Worm (Caenorhabditis elegans): ENCODE measurements around the gene F22E5.6.

The F22E5.6 gene

DNA sequence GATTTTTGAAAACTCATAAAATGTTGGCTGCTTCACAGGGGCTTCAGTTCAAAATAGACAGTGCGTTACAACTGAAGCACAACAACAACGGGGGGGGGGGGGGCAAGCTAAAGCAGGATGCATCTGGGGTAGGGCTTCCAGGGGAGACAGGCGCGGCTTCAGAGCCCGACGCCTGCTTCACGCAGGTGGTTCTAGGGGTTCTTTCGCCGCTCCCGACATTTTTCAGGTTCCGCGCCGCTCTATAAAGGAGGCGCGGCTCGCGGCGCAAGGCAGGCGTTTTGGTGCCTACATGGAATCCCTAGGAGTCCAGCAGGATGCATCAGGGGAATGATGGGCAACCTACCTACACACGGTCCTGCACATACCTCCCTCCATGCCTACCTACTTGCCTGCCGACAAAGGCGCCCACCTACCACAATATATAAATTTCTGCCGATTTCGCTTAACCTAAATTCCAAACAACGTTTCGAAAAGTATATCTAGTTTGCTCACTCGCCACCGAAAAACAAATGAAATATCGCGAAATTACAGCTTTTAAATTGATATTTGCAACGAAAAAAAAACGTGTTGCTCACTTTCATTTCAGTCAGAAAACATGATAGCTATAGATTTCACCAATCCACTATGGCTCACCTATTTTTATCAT lies 22.4 kb upstream of the F22E5.6 start, which contains the start of gene sri-71:
TSS of gene sri-71 (plus strand) at position 596 of the 646 bp plus-strand sequence.
- TF ChIP-seq efl-1 (optimal IDR thresholded peaks at IDR 0.05), result no peak
- peak in 1 of 2 experiments; percentile 60 for TF ChIP-seq efl-1 (GFP tag; optimal IDR thresholded peaks at IDR 0.05 in 1 of 2)
- TF ChIP-seq nhr-90 (tag; optimal IDR thresholded peaks at IDR 0.05; ENCODE audit: poor library complexity), result no peak

DNA sequence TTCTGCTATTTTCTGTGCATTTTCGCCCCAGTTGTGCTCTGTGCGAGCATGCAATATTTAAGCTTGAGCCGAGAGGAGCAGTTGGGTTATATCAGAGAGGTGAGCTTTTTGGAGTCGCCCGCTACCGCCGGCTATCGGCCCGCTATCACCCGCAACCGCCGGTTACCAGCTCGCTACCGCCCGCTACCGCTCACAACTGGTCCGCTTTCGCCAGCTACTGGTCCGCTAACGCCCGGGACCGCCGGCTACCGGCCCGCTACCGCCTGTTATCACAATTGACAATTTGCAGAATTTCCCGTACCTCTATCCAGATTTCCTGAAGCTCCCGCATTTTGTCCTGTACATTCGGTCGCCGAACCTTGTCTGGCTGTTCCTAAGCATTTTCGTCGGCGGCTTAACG lies 21.2 kb upstream of the F22E5.6 start:
- TF ChIP-seq lir-3 (tag; optimal IDR thresholded peaks at IDR 0.05; ENCODE audit: poor library complexity), result no peak
- TF ChIP-seq nhr-20 (tag; optimal IDR thresholded peaks at IDR 0.05), result no peak
- no peak for TF ChIP-seq lin-15B (tag; optimal IDR thresholded peaks at IDR 0.05)
- TF ChIP-seq unc-62 (GFP tag; optimal IDR thresholded peaks at IDR 0.05), result no peak
- TF ChIP-seq ceh-63 (GFP tag; optimal IDR thresholded peaks at IDR 0.05), result no peak
- TF ChIP-seq dsc-1 (tag; optimal IDR thresholded peaks at IDR 0.05), result no peak
- TF ChIP-seq pag-3 (tag; optimal IDR thresholded peaks at IDR 0.05; ENCODE audit: borderline replicate concordance, insufficient read depth), result no peak
- no peak for TF ChIP-seq C16A3.4 (tag; optimal IDR thresholded peaks at IDR 0.05)
- no peak for TF ChIP-seq sox-4 (tag; optimal IDR thresholded peaks at IDR 0.05)

DNA sequence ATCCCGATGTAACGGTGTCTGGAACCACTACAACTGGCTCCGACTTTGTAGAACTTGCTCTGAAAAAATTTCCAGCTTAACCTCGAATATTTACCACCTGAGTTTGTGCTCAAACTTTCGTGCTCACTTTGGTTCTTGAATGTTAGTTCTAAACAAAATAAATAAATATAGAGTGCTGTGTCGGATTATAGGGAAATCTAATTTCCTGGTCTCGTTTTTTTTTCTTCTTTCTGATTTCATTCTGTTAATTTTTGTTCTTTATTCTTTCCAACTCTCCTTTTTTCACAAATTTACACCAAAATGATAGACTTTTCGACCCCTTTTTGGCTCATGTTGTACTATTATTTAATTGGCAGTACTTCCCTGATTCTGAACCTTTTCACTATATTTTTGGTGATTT lies 20.4 kb upstream of the F22E5.6 start, which contains the start of gene sri-37:
TSS of gene sri-37 (plus strand) at position 301 of the 400 bp plus-strand sequence.
- TF ChIP-seq zag-1 (tag; optimal IDR thresholded peaks at IDR 0.05) (no peak), lin-15B (tag; optimal IDR thresholded peaks at IDR 0.05) (no peak), jun-1 (tag; optimal IDR thresholded peaks at IDR 0.05) (no peak), nhr-76 (tag; optimal IDR thresholded peaks at IDR 0.05) (no peak)

DNA sequence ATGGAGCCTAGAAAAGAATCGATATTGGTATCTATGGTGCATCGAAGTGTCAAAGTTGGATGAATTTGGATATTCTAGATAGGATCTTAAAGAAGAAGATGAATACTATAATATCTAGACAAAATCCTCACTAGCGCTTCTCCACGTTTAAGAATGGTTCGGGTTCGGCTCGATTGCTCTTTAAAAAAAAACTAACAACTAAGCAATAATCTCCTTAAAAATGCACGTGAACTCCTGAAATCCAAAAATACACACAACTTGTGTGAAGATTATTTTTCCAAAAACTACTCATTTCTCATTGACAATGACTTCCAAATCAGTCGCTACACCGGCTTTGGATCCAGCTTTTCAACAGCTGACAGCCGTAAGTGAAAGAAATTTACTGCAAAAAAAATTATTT lies 18.5 kb upstream of the F22E5.6 start, which contains the start of gene D2062.1:
TSS of gene D2062.1 (plus strand) at position 301 of the 400 bp plus-strand sequence.
- TF ChIP-seq pag-3 (tag; optimal IDR thresholded peaks at IDR 0.05; ENCODE audit: borderline replicate concordance, insufficient read depth) (no peak), lin-39 (tag; optimal IDR thresholded peaks at IDR 0.05) (no peak), mab-9 (GFP tag; IDR thresholded peaks at IDR 0.05) (no peak), vab-15 (tag; optimal IDR thresholded peaks at IDR 0.05) (no peak), tbx-2 (tag; optimal IDR thresholded peaks at IDR 0.05) (no peak), efl-3 (GFP tag; optimal IDR thresholded peaks at IDR 0.05) (no peak)

DNA sequence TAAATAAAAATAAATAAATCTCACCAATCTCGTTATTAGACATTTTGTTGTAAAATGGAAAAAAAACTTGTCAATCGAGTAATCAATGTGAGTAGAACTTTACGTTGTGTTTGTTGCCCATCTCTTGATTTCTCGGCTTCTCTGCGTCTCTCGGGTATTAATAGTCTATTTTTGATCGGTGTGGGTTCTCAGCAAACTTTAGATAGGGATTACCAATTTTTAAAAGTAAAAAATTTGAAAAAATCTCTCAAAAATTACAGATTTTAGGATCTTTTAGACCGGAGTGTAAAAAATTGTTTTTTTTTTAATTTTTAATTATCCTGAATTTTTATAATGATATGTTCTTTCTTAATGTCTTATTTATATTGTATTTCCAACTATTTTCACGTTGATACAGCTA lies 12.3 kb upstream of the F22E5.6 start, which contains the start of gene F22E5.21:
TSS of gene F22E5.21 (minus strand) at position 101 of the 400 bp plus-strand sequence.
- TF ChIP-seq dpl-1 (GFP tag; optimal IDR thresholded peaks at IDR 0.05), result no peak

DNA sequence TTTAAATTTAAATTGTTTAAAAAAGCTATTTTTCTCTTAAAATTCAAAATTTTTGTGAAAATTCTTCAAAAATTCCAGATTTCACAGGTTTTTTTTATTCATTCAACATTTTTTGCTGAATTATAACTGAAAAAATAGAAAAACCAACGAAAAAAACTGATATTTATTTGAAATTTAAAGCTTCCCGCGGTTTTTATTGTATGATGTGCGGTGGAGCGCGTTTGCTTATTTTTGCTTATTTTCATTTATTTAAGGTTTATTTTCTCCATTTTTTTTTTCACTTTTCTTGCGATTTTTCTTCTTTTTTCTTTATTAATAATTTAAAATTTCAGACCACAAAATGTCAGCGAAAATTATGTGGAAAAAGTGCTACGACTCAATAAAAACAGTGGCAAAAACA lies 11.6 kb upstream of the F22E5.6 start, which contains the start of gene F22E5.9:
TSS of gene F22E5.9 (plus strand) at position 327 of the 400 bp plus-strand sequence.
- TF ChIP-seq isw-1 (GFP tag; IDR thresholded peaks at IDR 0.05), result no peak
- no peak for TF ChIP-seq fkh-4 (tag; optimal IDR thresholded peaks at IDR 0.05; ENCODE audit: borderline replicate concordance)
- no peak for TF ChIP-seq aly-2 (tag; optimal IDR thresholded peaks at IDR 0.05)
- TF ChIP-seq hlh-17 (GFP tag; optimal IDR thresholded peaks at IDR 0.05; ENCODE audit: borderline replicate concordance), result no peak
- TF ChIP-seq lin-39 (tag; optimal IDR thresholded peaks at IDR 0.05), result no peak
- no peak for TF ChIP-seq C34B4.2 (tag; optimal IDR thresholded peaks at IDR 0.05)
- no peak for TF ChIP-seq snpc-4 (tag; optimal IDR thresholded peaks at IDR 0.05)
- TF ChIP-seq Y116A8C.19 (tag; optimal IDR thresholded peaks at IDR 0.05; ENCODE audit: borderline replicate concordance), result no peak
- no peak for TF ChIP-seq ceh-8 (GFP tag; optimal IDR thresholded peaks at IDR 0.05)
- no peak for TF ChIP-seq nhr-84 (tag; optimal IDR thresholded peaks at IDR 0.05)
- no peak for TF ChIP-seq C04F5.9 (tag; optimal IDR thresholded peaks at IDR 0.05)
- no peak for TF ChIP-seq nhr-77 (tag; optimal IDR thresholded peaks at IDR 0.05)
- TF ChIP-seq egl-27 (tag; optimal IDR thresholded peaks at IDR 0.05), result no peak
- peak; percentile 33 to 59 for TF ChIP-seq lsy-2 (tag; optimal IDR thresholded peaks at IDR 0.05)
- TF ChIP-seq nhr-12 (tag; optimal IDR thresholded peaks at IDR 0.05), result no peak
- no peak for TF ChIP-seq lin-13 (GFP tag; optimal IDR thresholded peaks at IDR 0.05)
- no peak for TF ChIP-seq unc-62 (GFP tag; optimal IDR thresholded peaks at IDR 0.05)
- TF ChIP-seq ceh-82 (tag; optimal IDR thresholded peaks at IDR 0.05), result no peak
- no peak for TF ChIP-seq fkh-10 (GFP tag; optimal IDR thresholded peaks at IDR 0.05)
- no peak for TF ChIP-seq ceh-63 (GFP tag; optimal IDR thresholded peaks at IDR 0.05)
- no peak for TF ChIP-seq lir-3 (tag; optimal IDR thresholded peaks at IDR 0.05; ENCODE audit: poor library complexity)
- no peak for TF ChIP-seq nhr-28 (tag; optimal IDR thresholded peaks at IDR 0.05)
- no peak for TF ChIP-seq ztf-11 (tag; optimal IDR thresholded peaks at IDR 0.05)
- no peak for TF ChIP-seq mdl-1 (tag; optimal IDR thresholded peaks at IDR 0.05)

All from whole organism, L1 larva.